Worm (Caenorhabditis elegans) whole organism, L4 larva: Measurements from ENCODE around the gene K01A2.6.

Source experiments
- D1046.2 ChIP-seq: fragments of 200-800 bp; sonication (Bioruptor generic); IDR thresholded peaks from 2 replicates; pipeline ENCODE4 v1.3.6; 2022; ENCODE audit warnings: missing genetic modification characterization, missing compliant biosample characterization
- F26F4.8 ChIP-seq: fragments of 200-800 bp; sonication (Bioruptor generic); conservative IDR thresholded peaks from 2 replicates; pipeline ENCODE4 v1.3.6; 2022; ENCODE audit warnings: missing genetic modification characterization, missing compliant biosample characterization
- F37D6.2 ChIP-seq: sonication (generic microtip); optimal IDR thresholded peaks from 2 replicates; lab custom pipeline; 2016; ENCODE audit warnings: mild to moderate bottlenecking, missing genetic modification characterization, missing compliant biosample characterization
- F44E2.7 ChIP-seq: fragments of 200-800 bp; sonication (Bioruptor generic); IDR thresholded peaks from 2 replicates; pipeline ENCODE4 v2.1.2; 2022; ENCODE audit warnings: missing genetic modification characterization, missing compliant biosample characterization
- R02D3.7 ChIP-seq: fragments of 150-350 bp; sonication (generic microtip); optimal IDR thresholded peaks from 3 replicates; lab custom pipeline; 2014; ENCODE audit warnings: missing biosample characterization, missing genetic modification characterization
- T20F7.1 ChIP-seq: fragments of 200-800 bp; sonication (Bioruptor generic); optimal IDR thresholded peaks from 2 replicates; lab custom pipeline; 2018; ENCODE audit warnings: mild to moderate bottlenecking, missing genetic modification characterization, missing compliant biosample characterization
- Y105C5A.15 ChIP-seq: fragments of 200-800 bp; sonication (Bioruptor generic); IDR thresholded peaks from 2 replicates; pipeline ENCODE4 v1.3.6; 2022; ENCODE audit warnings: missing genetic modification characterization, missing compliant biosample characterization
- ZK546.5 ChIP-seq, 2 experiments: sonication (generic microtip); optimal IDR thresholded peaks; 2 replicates each; lab custom pipeline; 2017; ENCODE audit warnings: missing biosample characterization in 2 of 2, missing genetic modification characterization in 2 of 2
- aha-1 ChIP-seq: fragments of 150-350 bp; peaks from one replicate; lab custom pipeline; 2014; ENCODE audit warnings: missing biosample characterization, missing genetic modification characterization
- aly-2 ChIP-seq: sonication (generic microtip); optimal IDR thresholded peaks from 2 replicates; lab custom pipeline; 2018; ENCODE audit warnings: missing biosample characterization, missing genetic modification characterization
- ama-1 ChIP-seq: fragments of 150-350 bp; optimal IDR thresholded peaks from 2 replicates; lab custom pipeline; 2014; ENCODE audit warnings: inconsistent platforms, mixed read lengths
- ceh-28 ChIP-seq: fragments of 150-350 bp; optimal IDR thresholded peaks from 2 replicates; lab custom pipeline; 2014; ENCODE audit warnings: missing biosample characterization, missing genetic modification reagents, missing genetic modification characterization
- ceh-62 ChIP-seq: sonication (generic microtip); optimal IDR thresholded peaks from 2 replicates; lab custom pipeline; 2017; ENCODE audit warnings: missing biosample characterization, missing genetic modification characterization
- daf-19 ChIP-seq: fragments of 200-800 bp; sonication (Bioruptor generic); conservative IDR thresholded peaks from 2 replicates; pipeline ENCODE4 v1.3.6; 2022; ENCODE audit warnings: missing genetic modification characterization, missing compliant biosample characterization
- dmd-9 ChIP-seq: fragments of 200-800 bp; sonication (Bioruptor generic); IDR thresholded peaks from 2 replicates; pipeline ENCODE4 v1.3.6; 2022; ENCODE audit warnings: missing genetic modification reagents, missing genetic modification characterization, missing compliant biosample characterization
- dpl-1 ChIP-seq: fragments of 150-350 bp; optimal IDR thresholded peaks from 2 replicates; lab custom pipeline; 2014; ENCODE audit warnings: missing biosample characterization, missing genetic modification reagents, missing genetic modification characterization
- dve-1 ChIP-seq: sonication (generic microtip); optimal IDR thresholded peaks from 2 replicates; lab custom pipeline; 2017; ENCODE audit warnings: antibody characterized with exemption, mild to moderate bottlenecking, missing genetic modification characterization, missing compliant biosample characterization; ENCODE audit not compliant: insufficient read depth
- egl-43 ChIP-seq: fragments of 200-800 bp; sonication (Bioruptor generic); IDR thresholded peaks from 2 replicates; pipeline ENCODE4 v1.3.6; 2022; ENCODE audit warnings: missing genetic modification reagents, missing genetic modification characterization, missing compliant biosample characterization
- fkh-10 ChIP-seq: fragments of 150-350 bp; optimal IDR thresholded peaks from 2 replicates; lab custom pipeline; 2014; ENCODE audit warnings: missing biosample characterization, missing genetic modification reagents, missing genetic modification characterization
- hif-1 ChIP-seq, 2 experiments: sonication (generic microtip); optimal IDR thresholded peaks; 2 replicates each; lab custom pipeline; 2016 to 2017; ENCODE audit warnings: missing compliant biosample characterization in 2 of 2, missing genetic modification characterization in 2 of 2, missing genetic modification reagents in 2 of 2, missing genotype in 2 of 2, mild to moderate bottlenecking in 1 of 2
- hlh-11 ChIP-seq: fragments of 200-800 bp; sonication (Bioruptor generic); optimal IDR thresholded peaks from 2 replicates; lab custom pipeline; 2018; ENCODE audit warnings: mild to moderate bottlenecking, missing genetic modification characterization, missing compliant biosample characterization
- hlh-30 ChIP-seq: sonication (generic microtip); optimal IDR thresholded peaks from 2 replicates; lab custom pipeline; 2017; ENCODE audit warnings: antibody characterized with exemption, mild to moderate bottlenecking, missing genetic modification characterization, missing compliant biosample characterization; ENCODE audit not compliant: insufficient read depth
- hmg-1.1 ChIP-seq: fragments of 200-800 bp; sonication (Bioruptor generic); IDR thresholded peaks from 2 replicates; pipeline ENCODE4 v1.3.6; 2022; ENCODE audit warnings: missing genetic modification reagents, missing genetic modification characterization, missing compliant biosample characterization
- lin-1 ChIP-seq: fragments of 200-800 bp; sonication (Bioruptor generic); IDR thresholded peaks from 2 replicates; pipeline ENCODE4 v1.3.6; 2022; ENCODE audit warnings: missing genetic modification reagents, missing genetic modification characterization, missing compliant biosample characterization
- lin-38 ChIP-seq: fragments of 200-800 bp; sonication (Bioruptor generic); IDR thresholded peaks from 2 replicates; pipeline ENCODE4 v1.3.6; 2022; ENCODE audit warnings: missing genetic modification reagents, missing genetic modification characterization, missing compliant biosample characterization
- lir-3 ChIP-seq: sonication (generic microtip); optimal IDR thresholded peaks from 2 replicates; lab custom pipeline; 2016; ENCODE audit warnings: mild to moderate bottlenecking, missing genetic modification characterization, missing compliant biosample characterization
- lsy-2 ChIP-seq, 2 experiments: fragments of 150-350 bp in 1 of 2; sonication (generic microtip) in 1 of 2; optimal IDR thresholded peaks; 2 replicates each; lab custom pipeline; 2014 to 2017; ENCODE audit warnings: missing biosample characterization in 2 of 2, missing genetic modification characterization in 2 of 2
- madf-9 ChIP-seq: fragments of 200-800 bp; sonication (Bioruptor generic); conservative IDR thresholded peaks from 2 replicates; pipeline ENCODE4 v1.3.6; 2022; ENCODE audit warnings: missing genetic modification reagents, missing genetic modification characterization, missing compliant biosample characterization
- mdl-1 ChIP-seq, 2 experiments: fragments of 150-350 bp in 1 of 2; sonication (generic microtip) in 1 of 2; optimal IDR thresholded peaks; 2 replicates each; lab custom pipeline; 2014 to 2017; ENCODE audit warnings: missing biosample characterization in 2 of 2, missing genetic modification characterization in 2 of 2
- mdt-29 ChIP-seq: fragments of 200-800 bp; sonication (Bioruptor generic); IDR thresholded peaks from 2 replicates; pipeline ENCODE4 v1.3.6; 2022; ENCODE audit warnings: missing genetic modification reagents, missing genetic modification characterization, missing compliant biosample characterization
- mep-1 ChIP-seq: fragments of 150-350 bp; sonication (generic microtip); optimal IDR thresholded peaks from 3 replicates; lab custom pipeline; 2014; ENCODE audit warnings: missing biosample characterization, missing genetic modification characterization
- nhr-102 ChIP-seq: sonication (generic microtip); optimal IDR thresholded peaks from 2 replicates; lab custom pipeline; 2016; ENCODE audit warnings: mild to moderate bottlenecking, missing genetic modification characterization, moderate library complexity, missing compliant biosample characterization
- nhr-11 ChIP-seq: fragments of 150-350 bp; optimal IDR thresholded peaks from 2 replicates; lab custom pipeline; 2014; ENCODE audit warnings: missing biosample characterization, missing genetic modification characterization
- nhr-41 ChIP-seq: fragments of 200-800 bp; sonication (Bioruptor generic); IDR thresholded peaks from 2 replicates; pipeline ENCODE4 v1.3.6; 2022; ENCODE audit warnings: missing genetic modification reagents, missing genetic modification characterization, missing compliant biosample characterization
- nhr-48 ChIP-seq: sonication (generic microtip); optimal IDR thresholded peaks from 2 replicates; lab custom pipeline; 2016; ENCODE audit warnings: mild to moderate bottlenecking, missing genetic modification characterization, missing compliant biosample characterization
- nhr-6 ChIP-seq: fragments of 150-350 bp; optimal IDR thresholded peaks from 2 replicates; lab custom pipeline; 2014; ENCODE audit warnings: missing biosample characterization, missing genetic modification characterization
- pha-4 ChIP-seq, 2 experiments: fragments of 150-350 bp in 1 of 2; fragments of 200-800 bp in 1 of 2; sonication (Bioruptor generic) in 1 of 2; IDR thresholded peaks in 1 of 2; optimal IDR thresholded peaks in 1 of 2; 2 replicates each; pipeline versions ENCODE4 v1.3.6 to Lab custom; 2014 to 2022; ENCODE audit warnings: missing genetic modification characterization in 2 of 2, missing genetic modification reagents in 2 of 2, missing biosample characterization in 1 of 2, missing compliant biosample characterization in 1 of 2
- pqm-1 ChIP-seq: sonication (generic microtip); optimal IDR thresholded peaks from 2 replicates; lab custom pipeline; 2017; ENCODE audit warnings: missing biosample characterization, missing genetic modification characterization
- rbr-2 ChIP-seq: sonication (generic microtip); optimal IDR thresholded peaks from 2 replicates; lab custom pipeline; 2016; ENCODE audit warnings: missing genotype, missing genetic modification characterization, missing compliant biosample characterization
- snpc-4 ChIP-seq: fragments of 150-350 bp; optimal IDR thresholded peaks from 2 replicates; lab custom pipeline; 2014; ENCODE audit warnings: missing biosample characterization, missing genetic modification characterization
- spr-3 ChIP-seq: fragments of 200-800 bp; sonication (Bioruptor generic); optimal IDR thresholded peaks from 2 replicates; lab custom pipeline; 2018; ENCODE audit warnings: mild to moderate bottlenecking, missing genetic modification characterization, missing compliant biosample characterization
- unc-130 ChIP-seq: sonication (generic microtip); optimal IDR thresholded peaks from 2 replicates; lab custom pipeline; 2016; ENCODE audit warnings: missing genetic modification reagents, missing genetic modification characterization, missing compliant biosample characterization
- unc-62 ChIP-seq, 3 experiments: fragments of 150-350 bp in 1 of 3; sonication (generic microtip); optimal IDR thresholded peaks in 2 of 3; peaks in 1 of 3; 1 replicate in 1 of 3; 2 replicates in 2 of 3; lab custom pipeline; 2014 to 2017; ENCODE audit warnings: missing biosample characterization in 3 of 3, missing genetic modification characterization in 3 of 3, missing genetic modification reagents in 3 of 3, missing genotype in 1 of 3
- zip-2 ChIP-seq: fragments of 150-350 bp; optimal IDR thresholded peaks from 2 replicates; lab custom pipeline; 2014; ENCODE audit warnings: missing biosample characterization, missing genetic modification characterization

K01A2.6 gene

DNA sequence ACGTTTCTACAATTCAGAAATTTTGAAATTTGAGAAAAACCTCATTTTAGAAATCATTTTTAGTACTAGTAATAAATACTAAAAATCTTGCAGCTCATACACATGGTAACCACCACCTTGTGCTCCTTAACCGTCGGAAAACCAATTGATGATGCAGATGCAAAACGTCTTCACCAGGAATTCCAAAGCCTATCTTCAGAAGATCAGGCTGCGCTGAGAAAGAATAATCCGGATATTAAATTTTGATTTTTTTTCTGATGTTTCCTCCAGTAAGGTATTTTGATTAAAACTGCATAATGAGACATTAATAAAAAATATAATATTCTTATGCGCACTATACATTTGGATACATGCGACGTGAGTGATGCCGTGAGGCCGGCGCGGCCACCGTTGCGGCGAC, 21.0 kb downstream of the K01A2.6 start:
- TF ChIP-seq aha-1 (peak; percentile 51), R02D3.7 (tag; lab: Kevin White, UChicago) (no peak), nhr-48 (no peak), dpl-1 (no peak)

ce11 chrII:321183-321582, 21.4 kb downstream of the K01A2.6 start:
- TF ChIP-seq D1046.2 (GFP tag; lab: Robert Waterston, UW) (no peak), F37D6.2 (tag; lab: Kevin White, UChicago) (no peak), unc-62 (GFP tag; optimal IDR thresholded peaks at IDR 0.05 in 1 of 2; lab: Kevin White, UChicago) (peak in 1 of 2 experiments; percentile 74), unc-62 (tag; optimal IDR thresholded peaks at IDR 0.05; lab: Kevin White, UChicago) (no peak), T20F7.1 (no peak), dve-1 (tag; lab: Kevin White, UChicago) (no peak)

DNA sequence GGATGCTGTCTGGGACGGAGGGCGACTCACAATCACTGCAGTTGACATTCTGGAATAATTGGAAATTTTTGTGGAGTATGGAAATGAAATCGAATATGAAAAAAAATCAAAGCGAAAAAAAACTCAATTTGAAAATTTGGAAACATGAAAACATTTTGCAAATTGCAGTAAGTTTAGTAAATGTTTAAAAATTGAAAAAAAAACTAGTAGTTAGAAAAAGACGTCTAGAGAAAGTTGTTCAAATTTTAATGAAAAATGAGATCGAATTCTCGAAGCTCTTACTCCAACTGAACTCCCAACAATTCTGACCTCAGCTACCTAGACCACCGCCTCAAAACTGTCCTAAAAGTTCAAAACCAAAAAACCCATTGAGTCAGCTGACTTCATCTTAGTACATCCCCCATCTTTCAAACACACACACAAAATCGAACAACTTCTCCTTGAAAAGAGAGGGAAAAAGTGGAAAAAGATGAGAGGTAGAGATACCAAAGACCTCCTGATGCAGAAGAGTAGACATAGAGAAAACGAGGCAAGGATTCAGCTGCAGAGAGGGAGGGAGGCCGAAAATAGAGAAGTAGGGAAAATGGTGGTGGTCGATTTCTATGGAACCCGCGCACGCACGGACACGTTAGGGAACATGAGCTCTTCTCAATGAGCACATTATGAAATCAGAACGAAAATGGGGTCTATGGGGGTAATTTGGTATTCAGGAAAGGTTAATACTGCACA, 23.4 kb downstream of the K01A2.6 start, which contains the start of gene K01A2.10:
K01A2.10 (minus strand) TSS at position 51 of the 729 bp plus-strand sequence.
- no peak for TF ChIP-seq F26F4.8 (GFP tag; lab: Robert Waterston, UW)
- no peak for TF ChIP-seq nhr-41 (GFP tag; lab: Robert Waterston, UW)
- TF ChIP-seq hlh-11 (tag; lab: Kevin White, UChicago): peak; percentile 32
- peak; percentile 94 for TF ChIP-seq aha-1
- TF ChIP-seq zip-2 (tag; lab: Kevin White, UChicago): no peak
- no peak for TF ChIP-seq lin-1 (GFP tag; lab: Robert Waterston, UW)
- peak in 1 of 2 experiments; percentile 47 for TF ChIP-seq mdl-1 (tag; optimal IDR thresholded peaks at IDR 0.05; lab: Kevin White, UChicago)
- peak; percentile 48; the same call in 1 of the 2 replicates for TF ChIP-seq D1046.2 (GFP tag; lab: Robert Waterston, UW)
- TF ChIP-seq pha-4 (GFP tag; IDR thresholded peaks at IDR 0.05; lab: Robert Waterston, UW): no peak
- TF ChIP-seq pha-4 (tag; optimal IDR thresholded peaks at IDR 0.05; lab: Kevin White, UChicago): no peak
- no peak for TF ChIP-seq egl-43 (GFP tag; lab: Robert Waterston, UW)
- TF ChIP-seq mdt-29: no peak
- peak in 1 of 2 experiments; percentile 55 for TF ChIP-seq unc-62 (GFP tag; optimal IDR thresholded peaks at IDR 0.05 in 1 of 2; lab: Kevin White, UChicago)
- no peak for TF ChIP-seq unc-62 (tag; optimal IDR thresholded peaks at IDR 0.05; lab: Kevin White, UChicago)
- TF ChIP-seq daf-19: no peak
- no peak for TF ChIP-seq R02D3.7 (tag; lab: Kevin White, UChicago)
- no peak for TF ChIP-seq snpc-4 (tag; lab: Kevin White, UChicago)
- no peak for TF ChIP-seq dve-1 (tag; lab: Kevin White, UChicago)
- peak; percentile 92 for TF ChIP-seq hlh-30 (tag; lab: Kevin White, UChicago)
- no peak for TF ChIP-seq ceh-62 (tag; lab: Kevin White, UChicago)
- TF ChIP-seq ZK546.5 (tag; optimal IDR thresholded peaks at IDR 0.05; lab: Kevin White, UChicago): no peak
- peak; percentile 33 for TF ChIP-seq rbr-2
- TF ChIP-seq unc-130 (GFP tag; lab: Kevin White, UChicago): no peak
- TF ChIP-seq dpl-1: peak; percentile 10
- no peak for TF ChIP-seq lir-3 (tag; lab: Kevin White, UChicago)
- TF ChIP-seq hif-1 (tag; optimal IDR thresholded peaks at IDR 0.05; lab: Kevin White, UChicago): peak in 1 of 2 experiments; percentile 21
- no peak for TF ChIP-seq aly-2 (tag; lab: Kevin White, UChicago)
- TF ChIP-seq pqm-1 (tag; lab: Kevin White, UChicago): no peak
- TF ChIP-seq Y105C5A.15 (GFP tag; lab: Robert Waterston, UW): no peak
- no peak for TF ChIP-seq dmd-9 (GFP tag; lab: Robert Waterston, UW)
- no peak for TF ChIP-seq F44E2.7 (GFP tag; lab: Robert Waterston, UW)
- no peak for TF ChIP-seq spr-3 (GFP tag; lab: Kevin White, UChicago)
- TF ChIP-seq nhr-6 (tag; lab: Kevin White, UChicago): no peak
- TF ChIP-seq ceh-28 (tag; lab: Kevin White, UChicago): peak; percentile 11
- peak; percentile 47 to 64 for TF ChIP-seq lsy-2 (tag; optimal IDR thresholded peaks at IDR 0.05; lab: Kevin White, UChicago)
- peak; percentile 2 for TF ChIP-seq fkh-10 (GFP tag; lab: Kevin White, UChicago)
- TF ChIP-seq nhr-11 (tag; lab: Kevin White, UChicago): peak; percentile 42
- no peak for TF ChIP-seq lin-38 (GFP tag; lab: Robert Waterston, UW)
- TF ChIP-seq mep-1 (tag; lab: Kevin White, UChicago): peak; percentile 46
- no peak for TF ChIP-seq ama-1 (lab: Kevin White, UChicago)
- peak; percentile 60 for TF ChIP-seq hmg-1.1 (GFP tag; lab: Robert Waterston, UW)
- TF ChIP-seq nhr-102: no peak
- TF ChIP-seq madf-9 (GFP tag; lab: Robert Waterston, UW): no peak
